Fruit fly (Drosophila melanogaster) whole organism, prepupa: ENCODE results near the gene CG14050.

ENCODE experiments used
- CG10631 ChIP-seq: fragments of 200-800 bp; sonication (Bioruptor generic); optimal IDR thresholded peaks from 2 replicates; lab custom pipeline; 2016; ENCODE audit warnings: missing biosample characterization, missing genetic modification characterization
- CG10669 ChIP-seq: fragments of 200-800 bp; sonication (Bioruptor generic); optimal IDR thresholded peaks from 3 replicates; lab custom pipeline; 2018; ENCODE audit warnings: missing biosample characterization, mild to moderate bottlenecking, missing genetic modification characterization, moderate library complexity
- CG11294 ChIP-seq: fragments of 200-800 bp; sonication (Bioruptor generic); IDR thresholded peaks from 2 replicates; pipeline ENCODE4 v1.3.6; 2022; ENCODE audit warnings: missing biosample characterization, missing genetic modification characterization
- CG11762 ChIP-seq: fragments of 200-800 bp; sonication (Bioruptor generic); optimal IDR thresholded peaks from 3 replicates; lab custom pipeline; 2016; ENCODE audit warnings: missing biosample characterization, missing genetic modification characterization; ENCODE audit not compliant: insufficient read depth
- CG15336 ChIP-seq: fragments of 200-800 bp; sonication (Bioruptor generic); IDR thresholded peaks from 2 replicates; pipeline ENCODE4 v1.3.6; 2022; ENCODE audit warnings: missing biosample characterization, missing genetic modification characterization
- CG1621 ChIP-seq: fragments of 200-800 bp; sonication (Bioruptor generic); optimal IDR thresholded peaks from 3 replicates; lab custom pipeline; 2018; ENCODE audit warnings: missing biosample characterization, mild to moderate bottlenecking, missing genetic modification characterization
- CG16779 ChIP-seq: fragments of 200-800 bp; sonication (Bioruptor generic); optimal IDR thresholded peaks from 3 replicates; lab custom pipeline; 2017; ENCODE audit warnings: missing biosample characterization, mild to moderate bottlenecking, missing genetic modification characterization
- CG3032 ChIP-seq: fragments of 200-800 bp; optimal IDR thresholded peaks from 2 replicates; lab custom pipeline; 2019; ENCODE audit warnings: missing biosample characterization, mild to moderate bottlenecking, missing genetic modification characterization, moderate library complexity
- CG31627 ChIP-seq: fragments of 200-800 bp; sonication (Bioruptor generic); optimal IDR thresholded peaks from 3 replicates; lab custom pipeline; 2016; ENCODE audit warnings: missing biosample characterization, missing genetic modification characterization
- CG32006 ChIP-seq: fragments of 200-800 bp; sonication (Bioruptor generic); optimal IDR thresholded peaks from 3 replicates; lab custom pipeline; 2017; ENCODE audit warnings: missing biosample characterization, mild to moderate bottlenecking, missing genetic modification characterization
- CG34406 ChIP-seq: fragments of 200-800 bp; sonication (Bioruptor generic); optimal IDR thresholded peaks from 3 replicates; lab custom pipeline; 2016; ENCODE audit warnings: missing biosample characterization, missing genetic modification characterization
- CG3919 ChIP-seq: fragments of 200-800 bp; sonication (Bioruptor generic); optimal IDR thresholded peaks from 3 replicates; lab custom pipeline; 2016; ENCODE audit warnings: missing biosample characterization, missing genetic modification characterization
- CG4318 ChIP-seq: fragments of 200-800 bp; sonication (Bioruptor generic); optimal IDR thresholded peaks from 3 replicates; lab custom pipeline; 2017; ENCODE audit warnings: missing biosample characterization, mild to moderate bottlenecking, missing genetic modification characterization
- CG6163 ChIP-seq: fragments of 200-800 bp; sonication (Bioruptor generic); IDR thresholded peaks from 3 replicates; pipeline ENCODE4 v1.3.6; 2022; ENCODE audit warnings: missing biosample characterization, missing genetic modification characterization
- CG6276 ChIP-seq: fragments of 200-800 bp; sonication (Bioruptor generic); optimal IDR thresholded peaks from 2 replicates; lab custom pipeline; 2017; ENCODE audit warnings: missing biosample characterization, mild to moderate bottlenecking, missing genetic modification characterization
- CG6792 ChIP-seq: fragments of 200-800 bp; sonication (Bioruptor generic); optimal IDR thresholded peaks from 3 replicates; lab custom pipeline; 2016; ENCODE audit warnings: missing biosample characterization, missing genetic modification characterization
- CG6808 ChIP-seq: fragments of 200-800 bp; sonication (Bioruptor generic); optimal IDR thresholded peaks from 3 replicates; lab custom pipeline; 2017; ENCODE audit warnings: missing biosample characterization, missing genetic modification characterization, mild to moderate bottlenecking, moderate library complexity, missing genetic modification reagents
- CG6854 ChIP-seq: fragments of 200-800 bp; sonication (Bioruptor generic); optimal IDR thresholded peaks from 2 replicates; lab custom pipeline; 2017; ENCODE audit warnings: missing biosample characterization, mild to moderate bottlenecking, missing genetic modification characterization
- CG8119 ChIP-seq: fragments of 200-800 bp; sonication (Bioruptor generic); IDR thresholded peaks from 3 replicates; pipeline ENCODE4 v1.3.6; 2022; ENCODE audit warnings: missing biosample characterization, missing genetic modification characterization
- CG8319 ChIP-seq: fragments of 200-800 bp; sonication (Bioruptor generic); optimal IDR thresholded peaks from 3 replicates; lab custom pipeline; 2016; ENCODE audit warnings: missing biosample characterization, missing genetic modification characterization
- CG9139 ChIP-seq: fragments of 200-800 bp; sonication (Bioruptor generic); optimal IDR thresholded peaks from 3 replicates; lab custom pipeline; 2017; ENCODE audit warnings: missing biosample characterization, mild to moderate bottlenecking, missing genetic modification characterization
- Eip75B ChIP-seq: fragments of 200-800 bp; sonication (Bioruptor generic); optimal IDR thresholded peaks from 3 replicates; lab custom pipeline; 2016; ENCODE audit warnings: missing biosample characterization, missing genetic modification characterization
- Eip78C ChIP-seq: fragments of 200-800 bp; sonication (Bioruptor generic); peaks from one replicate; lab custom pipeline; 2016; ENCODE audit warnings: missing biosample characterization, missing genetic modification characterization
- Eip93F ChIP-seq: fragments of 200-800 bp; sonication (Bioruptor generic); optimal IDR thresholded peaks from 2 replicates; lab custom pipeline; 2016; ENCODE audit warnings: missing biosample characterization, mild to moderate bottlenecking, missing genetic modification characterization
- Ets96B ChIP-seq: fragments of 200-800 bp; optimal IDR thresholded peaks from 2 replicates; lab custom pipeline; 2019; ENCODE audit warnings: missing biosample characterization, mild to moderate bottlenecking, missing genetic modification characterization, moderate library complexity
- Gug ChIP-seq: fragments of 200-800 bp; sonication (Bioruptor generic); IDR thresholded peaks from 2 replicates; pipeline ENCODE4 v1.3.6; 2022; ENCODE audit warnings: missing biosample characterization, missing genetic modification characterization
- Hr39 ChIP-seq: fragments of 200-800 bp; sonication (Bioruptor generic); optimal IDR thresholded peaks from 2 replicates; lab custom pipeline; 2016; ENCODE audit warnings: missing biosample characterization, missing genetic modification characterization
- Hr4 ChIP-seq: fragments of 200-800 bp; sonication (Bioruptor generic); optimal IDR thresholded peaks from 3 replicates; lab custom pipeline; 2016; ENCODE audit warnings: missing biosample characterization, missing genetic modification characterization
- Met ChIP-seq: fragments of 200-800 bp; sonication (Bioruptor generic); optimal IDR thresholded peaks from 3 replicates; lab custom pipeline; 2016; ENCODE audit warnings: missing biosample characterization, missing genetic modification characterization
- OdsH ChIP-seq: fragments of 200-800 bp; sonication (Bioruptor generic); optimal IDR thresholded peaks from 3 replicates; lab custom pipeline; 2016; ENCODE audit warnings: missing biosample characterization, missing genetic modification characterization
- Smox ChIP-seq: fragments of 200-800 bp; sonication (Bioruptor generic); optimal IDR thresholded peaks from 3 replicates; lab custom pipeline; 2016; ENCODE audit warnings: missing biosample characterization, missing genetic modification characterization
- Sox102F ChIP-seq: fragments of 200-800 bp; sonication (Bioruptor generic); optimal IDR thresholded peaks from 2 replicates; lab custom pipeline; 2016; ENCODE audit warnings: missing biosample characterization, mild to moderate bottlenecking, missing genetic modification characterization
- Sox15 ChIP-seq: fragments of 200-800 bp; sonication (Bioruptor generic); optimal IDR thresholded peaks from 3 replicates; lab custom pipeline; 2016; ENCODE audit warnings: missing biosample characterization, missing genetic modification characterization
- achi ChIP-seq: fragments of 200-800 bp; sonication (Bioruptor generic); optimal IDR thresholded peaks from 3 replicates; lab custom pipeline; 2016; ENCODE audit warnings: missing biosample characterization, missing genetic modification characterization
- acj6 ChIP-seq: fragments of 200-800 bp; sonication (Bioruptor generic); optimal IDR thresholded peaks from 3 replicates; lab custom pipeline; 2016; ENCODE audit warnings: missing biosample characterization, missing genetic modification characterization
- cyc ChIP-seq: fragments of 200-800 bp; sonication (Bioruptor generic); optimal IDR thresholded peaks from 3 replicates; lab custom pipeline; 2016; ENCODE audit warnings: missing biosample characterization, missing genetic modification characterization
- dac ChIP-seq: fragments of 200-800 bp; sonication (Bioruptor generic); optimal IDR thresholded peaks from 2 replicates; lab custom pipeline; 2017; ENCODE audit warnings: missing biosample characterization, mild to moderate bottlenecking, missing genetic modification characterization
- eg ChIP-seq: fragments of 200-800 bp; sonication (Bioruptor generic); IDR thresholded peaks from 3 replicates; pipeline ENCODE4 v1.3.6; 2022; ENCODE audit warnings: missing biosample characterization, missing genetic modification characterization
- esn ChIP-seq: fragments of 200-800 bp; sonication (Bioruptor generic); optimal IDR thresholded peaks from 2 replicates; lab custom pipeline; 2016; ENCODE audit warnings: missing biosample characterization, mild to moderate bottlenecking, missing genetic modification characterization, moderate library complexity
- fd59A ChIP-seq: fragments of 200-800 bp; sonication (Bioruptor generic); optimal IDR thresholded peaks from 2 replicates; lab custom pipeline; 2017; ENCODE audit warnings: missing biosample characterization, mild to moderate bottlenecking, missing genetic modification characterization, missing genetic modification reagents
- fd85E ChIP-seq: fragments of 200-800 bp; sonication (Bioruptor generic); optimal IDR thresholded peaks from 3 replicates; lab custom pipeline; 2016; ENCODE audit warnings: missing biosample characterization, missing genetic modification characterization
- fkh ChIP-seq: fragments of 200-800 bp; sonication (Bioruptor generic); optimal IDR thresholded peaks from 3 replicates; lab custom pipeline; 2017; ENCODE audit warnings: missing biosample characterization, mild to moderate bottlenecking, missing genetic modification characterization, moderate library complexity
- lz ChIP-seq: fragments of 200-800 bp; sonication (Bioruptor generic); optimal IDR thresholded peaks from 3 replicates; lab custom pipeline; 2016; ENCODE audit warnings: missing biosample characterization, missing genetic modification characterization
- pdm3 ChIP-seq: fragments of 200-800 bp; sonication (Bioruptor generic); optimal IDR thresholded peaks from 3 replicates; lab custom pipeline; 2016; ENCODE audit warnings: missing biosample characterization, missing genetic modification characterization
- ss ChIP-seq, 2 experiments: fragments of 200-800 bp; sonication (Bioruptor generic); optimal IDR thresholded peaks; 2 replicates in 1 of 2; 3 replicates in 1 of 2; lab custom pipeline; 2017 to 2018; ENCODE audit warnings: mild to moderate bottlenecking in 2 of 2, missing biosample characterization in 2 of 2, missing genetic modification characterization in 2 of 2, moderate library complexity in 1 of 2
- svp ChIP-seq: fragments of 200-800 bp; sonication (Bioruptor generic); peaks from one replicate; lab custom pipeline; 2016; ENCODE audit warnings: missing biosample characterization, missing genetic modification characterization
- topi ChIP-seq: fragments of 200-800 bp; sonication (Bioruptor generic); optimal IDR thresholded peaks from 3 replicates; lab custom pipeline; 2016; ENCODE audit warnings: missing biosample characterization, missing genetic modification characterization
- vri ChIP-seq: fragments of 200-800 bp; sonication (Bioruptor generic); optimal IDR thresholded peaks from 3 replicates; lab custom pipeline; 2016; ENCODE audit warnings: missing biosample characterization, mild to moderate bottlenecking, missing genetic modification characterization

Gene CG14050

dm6 chrX:2336428-2336827 lies 10.4 kb upstream of the CG14050 start (continued):
- peak; percentile 51 for TF ChIP-seq Hr4 (GFP tag; lab: Kevin White, UChicago)
- TF ChIP-seq CG1621 (tag; lab: Kevin White, UChicago) = peak; percentile 61
- peak; percentile 33; the same call in 1 of the 2 replicates for TF ChIP-seq CG15336 (GFP tag; lab: Robert Waterston, UW)
- TF ChIP-seq acj6 (GFP tag; lab: Kevin White, UChicago) = peak; percentile 57
- TF ChIP-seq svp (GFP tag; lab: Kevin White, UChicago) = peak; percentile 95
- peak; percentile 58 for TF ChIP-seq CG6163
- peak; percentile 78 for TF ChIP-seq CG32006
- TF ChIP-seq CG34406 (GFP tag; lab: Kevin White, UChicago) = peak; percentile 41
- peak; percentile 29 for TF ChIP-seq CG9139 (GFP tag; lab: Kevin White, UChicago)
- peak; percentile 47 for TF ChIP-seq CG3919
- peak; percentile 48 to 51 for TF ChIP-seq ss (GFP tag; optimal IDR thresholded peaks at IDR 0.05; lab: Kevin White, UChicago)
- TF ChIP-seq CG11294 = 0 out of 2 replicates have a peak, but pooled peaks have one; percentile 11
- peak; percentile 8 for TF ChIP-seq Sox15 (GFP tag; lab: Kevin White, UChicago)
- peak; percentile 51 for TF ChIP-seq CG6276 (GFP tag; lab: Kevin White, UChicago)
- no peak for TF ChIP-seq dac
- peak; percentile 24 for TF ChIP-seq CG4318
- TF ChIP-seq achi (GFP tag; lab: Kevin White, UChicago) = peak; percentile 57
- TF ChIP-seq CG16779 (tag; lab: Kevin White, UChicago) = peak; percentile 11
- peak; percentile 54 for TF ChIP-seq CG6792 (GFP tag; lab: Kevin White, UChicago)
- TF ChIP-seq Gug (GFP tag; lab: Robert Waterston, UW) = no peak
- peak; percentile 48 for TF ChIP-seq cyc (GFP tag; lab: Kevin White, UChicago)
- TF ChIP-seq fd59A (GFP tag; lab: Kevin White, UChicago) = peak; percentile 53
- no peak for TF ChIP-seq Smox (GFP tag; lab: Kevin White, UChicago)
- peak; percentile 53 for TF ChIP-seq esn (GFP tag; lab: Kevin White, UChicago)
- TF ChIP-seq topi = peak; percentile 63
- TF ChIP-seq CG6854 (GFP tag; lab: Kevin White, UChicago) = no peak
- no peak for TF ChIP-seq CG11762 (GFP tag; lab: Kevin White, UChicago)
- no peak for TF ChIP-seq pdm3 (GFP tag; lab: Kevin White, UChicago)
- peak; percentile 51 for TF ChIP-seq CG10631 (GFP tag; lab: Kevin White, UChicago)
- TF ChIP-seq Eip78C (GFP tag; lab: Kevin White, UChicago) = peak; percentile 81
- TF ChIP-seq fkh = peak; percentile 63
- TF ChIP-seq CG31627 (GFP tag; lab: Kevin White, UChicago) = peak; percentile 31
- peak; percentile 56; the same call in 2 of the 3 replicates for TF ChIP-seq CG8119 (GFP tag; lab: Robert Waterston, UW)
- TF ChIP-seq OdsH (GFP tag; lab: Kevin White, UChicago) = peak; percentile 54
- no peak for TF ChIP-seq vri (GFP tag; lab: Kevin White, UChicago)
- TF ChIP-seq Sox102F (GFP tag; lab: Kevin White, UChicago) = no peak
- peak; percentile 68 for TF ChIP-seq Ets96B (tag; lab: Kevin White, UChicago)
- TF ChIP-seq CG6808 (GFP tag; lab: Kevin White, UChicago) = peak; percentile 51
- TF ChIP-seq CG10669 (GFP tag; lab: Kevin White, UChicago) = peak; percentile 72

- TF ChIP-seq fd85E (GFP tag; lab: Kevin White, UChicago) (no peak), lz (no peak), cyc (GFP tag; lab: Kevin White, UChicago) (peak; percentile 0), CG31627 (GFP tag; lab: Kevin White, UChicago) (peak; percentile 1), CG6163 (peak; percentile 73; the same call in 2 of the 3 replicates), Hr4 (GFP tag; lab: Kevin White, UChicago) (no peak), Met (GFP tag; lab: Kevin White, UChicago) (peak; percentile 60), CG11294 (no peak), Eip78C (GFP tag; lab: Kevin White, UChicago) (peak; percentile 84), Eip93F (GFP tag; lab: Kevin White, UChicago) (peak; percentile 87), eg (0 out of 3 replicates have a peak, but pooled peaks have one; percentile 20), esn (GFP tag; lab: Kevin White, UChicago) (peak; percentile 17), Hr39 (GFP tag; lab: Kevin White, UChicago) (no peak), CG3919 (peak; percentile 36), CG3032 (tag; lab: Kevin White, UChicago) (no peak), Eip75B (GFP tag; lab: Kevin White, UChicago) (peak; percentile 7), CG15336 (GFP tag; lab: Robert Waterston, UW) (no peak), CG6808 (GFP tag; lab: Kevin White, UChicago) (peak; percentile 64), CG8119 (GFP tag; lab: Robert Waterston, UW) (peak; percentile 32; the same call in 1 of the 3 replicates), CG8319 (peak; percentile 48), CG10631 (GFP tag; lab: Kevin White, UChicago) (no peak), CG9139 (GFP tag; lab: Kevin White, UChicago) (peak; percentile 79), Sox15 (GFP tag; lab: Kevin White, UChicago) (no peak)
Observed at dm6 chrX:2334556-2335137, 8.6 kb upstream of the CG14050 start, which contains the start of gene Ilp6. Ilp6 (minus strand) TSS chrX:2334658.
